Worm (Caenorhabditis elegans): Measurements from ENCODE around the gene perm-1.

Gene perm-1

ce11 chrII:7858101-7858500 lies 22.5 kb upstream of the perm-1 start, which contains the start of gene sds-22:
TSS of gene sds-22 (plus strand) at chrII:7858401.
- TF ChIP-seq nhr-6 (tag; optimal IDR thresholded peaks at IDR 0.05) (no peak), C34F6.9 (tag; optimal IDR thresholded peaks at IDR 0.05) (no peak), nhr-23 (tag; optimal IDR thresholded peaks at IDR 0.05) (no peak), sma-9 (GFP tag; optimal IDR thresholded peaks at IDR 0.05) (no peak), sma-9 (tag; optimal IDR thresholded peaks at IDR 0.05) (no peak), elt-1 (tag; optimal IDR thresholded peaks at IDR 0.05) (no peak), R02D3.7 (tag; optimal IDR thresholded peaks at IDR 0.05) (no peak), elt-3 (tag; optimal IDR thresholded peaks at IDR 0.05) (no peak), Y55F3AM.14 (GFP tag; optimal IDR thresholded peaks at IDR 0.05) (no peak), ceh-82 (tag; optimal IDR thresholded peaks at IDR 0.05) (no peak), blmp-1 (tag; optimal IDR thresholded peaks at IDR 0.05; ENCODE audit: insufficient read depth) (no peak), nhr-25 (tag; optimal IDR thresholded peaks at IDR 0.05) (no peak), crh-2 (tag; optimal IDR thresholded peaks at IDR 0.05) (no peak), mbf-1 (tag; optimal IDR thresholded peaks at IDR 0.05) (no peak), egl-27 (tag; optimal IDR thresholded peaks at IDR 0.05) (no peak), unc-39 (tag; optimal IDR thresholded peaks at IDR 0.05) (no peak), fos-1 (tag; optimal IDR thresholded peaks at IDR 0.05) (no peak), aly-2 (tag; optimal IDR thresholded peaks at IDR 0.05) (no peak), nhr-129 (tag; optimal IDR thresholded peaks at IDR 0.05) (no peak), sem-4 (tag; optimal IDR thresholded peaks at IDR 0.05) (no peak)

- TF ChIP-seq unc-62 (GFP tag; optimal IDR thresholded peaks at IDR 0.05), result no peak
- peak; percentile 41 for TF ChIP-seq sma-9 (GFP tag; optimal IDR thresholded peaks at IDR 0.05)
- no peak for TF ChIP-seq sma-9 (tag; optimal IDR thresholded peaks at IDR 0.05)
- peak; percentile 82 for TF ChIP-seq C34F6.9 (tag; optimal IDR thresholded peaks at IDR 0.05)
- TF ChIP-seq sem-4 (tag; optimal IDR thresholded peaks at IDR 0.05), result peak; percentile 4
- TF ChIP-seq gmeb-1 (tag; optimal IDR thresholded peaks at IDR 0.05), result peak; percentile 71
- peak; percentile 89 for TF ChIP-seq unc-55 (GFP tag; optimal IDR thresholded peaks at IDR 0.05)
- peak in 1 of 2 experiments; percentile 79 for TF ChIP-seq lsy-2 (tag; optimal IDR thresholded peaks at IDR 0.05)
- TF ChIP-seq fos-1 (tag; optimal IDR thresholded peaks at IDR 0.05), result peak; percentile 16
- no peak for TF ChIP-seq nhr-23 (tag; optimal IDR thresholded peaks at IDR 0.05)
- peak; percentile 69 for TF ChIP-seq crh-2 (tag; optimal IDR thresholded peaks at IDR 0.05)
- TF ChIP-seq alr-1 (tag; optimal IDR thresholded peaks at IDR 0.05), result no peak
- peak; percentile 74 for TF ChIP-seq nhr-129 (tag; optimal IDR thresholded peaks at IDR 0.05)
- TF ChIP-seq lin-13 (GFP tag; optimal IDR thresholded peaks at IDR 0.05), result peak; percentile 58
Observed at ce11 chrII:7860221-7860928, 20.2 kb upstream of the perm-1 start, which contains the start of gene lin-5. TSS of gene lin-5 (plus strand) at chrII:7860574.

ce11 chrII:7863480-7864125 lies 17.0 kb upstream of the perm-1 start:
- TF ChIP-seq R02D3.7 (tag; optimal IDR thresholded peaks at IDR 0.05) (no peak), lin-39 (tag; optimal IDR thresholded peaks at IDR 0.05) (no peak), nhr-23 (tag; optimal IDR thresholded peaks at IDR 0.05) (no peak), sem-4 (tag; optimal IDR thresholded peaks at IDR 0.05) (no peak), lsy-2 (tag; optimal IDR thresholded peaks at IDR 0.05) (no peak), snpc-4 (tag; optimal IDR thresholded peaks at IDR 0.05) (no peak), nhr-237 (tag; optimal IDR thresholded peaks at IDR 0.05) (no peak), nhr-10 (tag; optimal IDR thresholded peaks at IDR 0.05) (no peak), blmp-1 (tag; optimal IDR thresholded peaks at IDR 0.05; ENCODE audit: insufficient read depth) (no peak), aly-2 (tag; optimal IDR thresholded peaks at IDR 0.05) (no peak), ztf-11 (tag; optimal IDR thresholded peaks at IDR 0.05) (no peak), nhr-25 (tag; optimal IDR thresholded peaks at IDR 0.05) (no peak)

ce11 chrII:7864207-7864606 lies 16.4 kb upstream of the perm-1 start, which contains the start of gene ostb-1:
TSS of gene ostb-1 (plus strand) at chrII:7864507.
- peak; percentile 90 for TF ChIP-seq crh-2 (tag; optimal IDR thresholded peaks at IDR 0.05)
- TF ChIP-seq lsy-2 (tag; optimal IDR thresholded peaks at IDR 0.05), result peak in 1 of 2 experiments; percentile 84
- no peak for TF ChIP-seq nhr-11 (tag; optimal IDR thresholded peaks at IDR 0.05)
- TF ChIP-seq aly-2 (tag; optimal IDR thresholded peaks at IDR 0.05), result no peak
- peak; percentile 5 for TF ChIP-seq fos-1 (tag; optimal IDR thresholded peaks at IDR 0.05)
- TF ChIP-seq mdl-1 (tag; optimal IDR thresholded peaks at IDR 0.05), result no peak
- peak; percentile 45 for TF ChIP-seq unc-55 (GFP tag; optimal IDR thresholded peaks at IDR 0.05)
- TF ChIP-seq skn-1 (tag; optimal IDR thresholded peaks at IDR 0.05), result no peak
- no peak for TF ChIP-seq dmd-4 (tag; optimal IDR thresholded peaks at IDR 0.05)
- peak; percentile 59 for TF ChIP-seq nhr-129 (tag; optimal IDR thresholded peaks at IDR 0.05)
- no peak for TF ChIP-seq mbf-1 (tag; optimal IDR thresholded peaks at IDR 0.05)
- no peak for TF ChIP-seq unc-62 (GFP tag; optimal IDR thresholded peaks at IDR 0.05)
- no peak for TF ChIP-seq lin-11 (tag; optimal IDR thresholded peaks at IDR 0.05)
- TF ChIP-seq ceh-16 (tag; optimal IDR thresholded peaks at IDR 0.05), result no peak
- no peak for TF ChIP-seq nhr-77 (tag; optimal IDR thresholded peaks at IDR 0.05)
- no peak for TF ChIP-seq ama-1 (optimal IDR thresholded peaks at IDR 0.05)
- no peak for TF ChIP-seq mab-5 (tag; optimal IDR thresholded peaks at IDR 0.05)
- TF ChIP-seq ceh-82 (tag; optimal IDR thresholded peaks at IDR 0.05), result no peak
- TF ChIP-seq C34F6.9 (tag; optimal IDR thresholded peaks at IDR 0.05), result peak; percentile 55
- TF ChIP-seq nhr-25 (tag; optimal IDR thresholded peaks at IDR 0.05), result no peak
- no peak for TF ChIP-seq Y55F3AM.14 (GFP tag; optimal IDR thresholded peaks at IDR 0.05)
- TF ChIP-seq lin-39 (tag; optimal IDR thresholded peaks at IDR 0.05), result no peak
- no peak for TF ChIP-seq nhr-23 (tag; optimal IDR thresholded peaks at IDR 0.05)
- TF ChIP-seq peb-1 (tag; optimal IDR thresholded peaks at IDR 0.05), result no peak
- no peak for TF ChIP-seq ZK546.5 (tag; optimal IDR thresholded peaks at IDR 0.05)
- TF ChIP-seq zag-1 (tag; optimal IDR thresholded peaks at IDR 0.05), result no peak
- no peak for TF ChIP-seq ztf-4 (tag; optimal IDR thresholded peaks at IDR 0.05)
